Worm (Caenorhabditis elegans) whole organism, L4 larva: ENCODE measurements around the gene D2096.9.

ENCODE experiments used
- D1046.2 ChIP-seq: fragments of 200-800 bp; sonication (Bioruptor generic); IDR thresholded peaks from 2 replicates; pipeline ENCODE4 v1.3.6; 2022; ENCODE audit warnings: missing genetic modification characterization, missing compliant biosample characterization
- F26F4.8 ChIP-seq: fragments of 200-800 bp; sonication (Bioruptor generic); conservative IDR thresholded peaks from 2 replicates; pipeline ENCODE4 v1.3.6; 2022; ENCODE audit warnings: missing genetic modification characterization, missing compliant biosample characterization
- F37D6.2 ChIP-seq: sonication (generic microtip); optimal IDR thresholded peaks from 2 replicates; lab custom pipeline; 2016; ENCODE audit warnings: mild to moderate bottlenecking, missing genetic modification characterization, missing compliant biosample characterization
- F44E2.7 ChIP-seq: fragments of 200-800 bp; sonication (Bioruptor generic); IDR thresholded peaks from 2 replicates; pipeline ENCODE4 v2.1.2; 2022; ENCODE audit warnings: missing genetic modification characterization, missing compliant biosample characterization
- Y105C5A.15 ChIP-seq: fragments of 200-800 bp; sonication (Bioruptor generic); IDR thresholded peaks from 2 replicates; pipeline ENCODE4 v1.3.6; 2022; ENCODE audit warnings: missing genetic modification characterization, missing compliant biosample characterization
- ZK337.2 ChIP-seq: fragments of 200-800 bp; sonication (Bioruptor generic); IDR thresholded peaks from 2 replicates; pipeline ENCODE4 v1.3.6; 2022; ENCODE audit warnings: missing genetic modification reagents, missing genetic modification characterization, missing compliant biosample characterization
- ZK546.5 ChIP-seq, 2 experiments: sonication (generic microtip); optimal IDR thresholded peaks; 2 replicates each; lab custom pipeline; 2017; ENCODE audit warnings: missing biosample characterization in 2 of 2, missing genetic modification characterization in 2 of 2
- arid-1 ChIP-seq: fragments of 200-800 bp; sonication (Bioruptor generic); conservative IDR thresholded peaks from 2 replicates; pipeline ENCODE4 v1.3.6; 2022; ENCODE audit warnings: missing genetic modification reagents, missing genetic modification characterization, missing compliant biosample characterization
- ceh-82 ChIP-seq: sonication (generic microtip); optimal IDR thresholded peaks from 2 replicates; lab custom pipeline; 2017; ENCODE audit warnings: missing biosample characterization, missing genetic modification characterization
- ces-1 ChIP-seq: fragments of 150-350 bp; sonication (generic microtip); optimal IDR thresholded peaks from 4 replicates; lab custom pipeline; 2014; ENCODE audit warnings: missing biosample characterization, missing genetic modification reagents, missing genetic modification characterization
- daf-8 ChIP-seq: fragments of 200-800 bp; sonication (Bioruptor generic); IDR thresholded peaks from 2 replicates; pipeline ENCODE4 v1.3.6; 2022; ENCODE audit warnings: missing genetic modification characterization, missing compliant biosample characterization
- dmd-8 ChIP-seq: fragments of 200-800 bp; sonication (Bioruptor generic); IDR thresholded peaks from 2 replicates; pipeline ENCODE4 v1.3.6; 2022; ENCODE audit warnings: missing genetic modification characterization, missing compliant biosample characterization
- dpl-1 ChIP-seq: fragments of 150-350 bp; optimal IDR thresholded peaks from 2 replicates; lab custom pipeline; 2014; ENCODE audit warnings: missing biosample characterization, missing genetic modification reagents, missing genetic modification characterization
- duxl-1 ChIP-seq: sonication (generic microtip); optimal IDR thresholded peaks from 2 replicates; lab custom pipeline; 2016; ENCODE audit warnings: mild to moderate bottlenecking, missing genetic modification characterization, moderate library complexity, missing compliant biosample characterization; ENCODE audit not compliant: poor library complexity
- egl-43 ChIP-seq: fragments of 200-800 bp; sonication (Bioruptor generic); IDR thresholded peaks from 2 replicates; pipeline ENCODE4 v1.3.6; 2022; ENCODE audit warnings: missing genetic modification reagents, missing genetic modification characterization, missing compliant biosample characterization
- hif-1 ChIP-seq, 2 experiments: sonication (generic microtip); optimal IDR thresholded peaks; 2 replicates each; lab custom pipeline; 2016 to 2017; ENCODE audit warnings: missing compliant biosample characterization in 2 of 2, missing genetic modification characterization in 2 of 2, missing genetic modification reagents in 2 of 2, missing genotype in 2 of 2, mild to moderate bottlenecking in 1 of 2
- hlh-30 ChIP-seq: sonication (generic microtip); optimal IDR thresholded peaks from 2 replicates; lab custom pipeline; 2017; ENCODE audit warnings: antibody characterized with exemption, mild to moderate bottlenecking, missing genetic modification characterization, missing compliant biosample characterization; ENCODE audit not compliant: insufficient read depth
- hmg-1.1 ChIP-seq: fragments of 200-800 bp; sonication (Bioruptor generic); IDR thresholded peaks from 2 replicates; pipeline ENCODE4 v1.3.6; 2022; ENCODE audit warnings: missing genetic modification reagents, missing genetic modification characterization, missing compliant biosample characterization
- lim-7 ChIP-seq: fragments of 200-800 bp; sonication (Bioruptor generic); IDR thresholded peaks from 2 replicates; pipeline ENCODE4 v1.3.6; 2022; ENCODE audit warnings: missing genetic modification characterization, missing compliant biosample characterization
- lin-1 ChIP-seq: fragments of 200-800 bp; sonication (Bioruptor generic); IDR thresholded peaks from 2 replicates; pipeline ENCODE4 v1.3.6; 2022; ENCODE audit warnings: missing genetic modification reagents, missing genetic modification characterization, missing compliant biosample characterization
- lin-15B ChIP-seq: fragments of 150-350 bp; sonication (generic microtip); optimal IDR thresholded peaks from 3 replicates; lab custom pipeline; 2014; ENCODE audit warnings: missing biosample characterization, missing genetic modification characterization
- lin-38 ChIP-seq: fragments of 200-800 bp; sonication (Bioruptor generic); IDR thresholded peaks from 2 replicates; pipeline ENCODE4 v1.3.6; 2022; ENCODE audit warnings: missing genetic modification reagents, missing genetic modification characterization, missing compliant biosample characterization
- lin-39 ChIP-seq: fragments of 150-350 bp; optimal IDR thresholded peaks from 2 replicates; lab custom pipeline; 2014; ENCODE audit warnings: missing biosample characterization, missing genetic modification reagents, missing genetic modification characterization
- lir-3 ChIP-seq: sonication (generic microtip); optimal IDR thresholded peaks from 2 replicates; lab custom pipeline; 2016; ENCODE audit warnings: mild to moderate bottlenecking, missing genetic modification characterization, missing compliant biosample characterization
- lsy-2 ChIP-seq, 2 experiments: fragments of 150-350 bp in 1 of 2; sonication (generic microtip) in 1 of 2; optimal IDR thresholded peaks; 2 replicates each; lab custom pipeline; 2014 to 2017; ENCODE audit warnings: missing biosample characterization in 2 of 2, missing genetic modification characterization in 2 of 2
- mdl-1 ChIP-seq, 2 experiments: fragments of 150-350 bp in 1 of 2; sonication (generic microtip) in 1 of 2; optimal IDR thresholded peaks; 2 replicates each; lab custom pipeline; 2014 to 2017; ENCODE audit warnings: missing biosample characterization in 2 of 2, missing genetic modification characterization in 2 of 2
- mxl-3 ChIP-seq: fragments of 200-800 bp; sonication (Bioruptor generic); optimal IDR thresholded peaks from 2 replicates; lab custom pipeline; 2018; ENCODE audit warnings: mild to moderate bottlenecking, missing genetic modification characterization, missing compliant biosample characterization
- nhr-10 ChIP-seq: fragments of 150-350 bp; optimal IDR thresholded peaks from 2 replicates; lab custom pipeline; 2014; ENCODE audit warnings: missing biosample characterization, missing genetic modification characterization
- nhr-102 ChIP-seq: sonication (generic microtip); optimal IDR thresholded peaks from 2 replicates; lab custom pipeline; 2016; ENCODE audit warnings: mild to moderate bottlenecking, missing genetic modification characterization, moderate library complexity, missing compliant biosample characterization
- nhr-11 ChIP-seq: fragments of 150-350 bp; optimal IDR thresholded peaks from 2 replicates; lab custom pipeline; 2014; ENCODE audit warnings: missing biosample characterization, missing genetic modification characterization
- nhr-237 ChIP-seq: sonication (generic microtip); optimal IDR thresholded peaks from 2 replicates; lab custom pipeline; 2017; ENCODE audit warnings: missing biosample characterization, missing genetic modification characterization
- nhr-41 ChIP-seq: fragments of 200-800 bp; sonication (Bioruptor generic); IDR thresholded peaks from 2 replicates; pipeline ENCODE4 v1.3.6; 2022; ENCODE audit warnings: missing genetic modification reagents, missing genetic modification characterization, missing compliant biosample characterization
- nhr-48 ChIP-seq: sonication (generic microtip); optimal IDR thresholded peaks from 2 replicates; lab custom pipeline; 2016; ENCODE audit warnings: mild to moderate bottlenecking, missing genetic modification characterization, missing compliant biosample characterization
- nhr-76 ChIP-seq: fragments of 150-350 bp; optimal IDR thresholded peaks from 2 replicates; lab custom pipeline; 2014; ENCODE audit warnings: missing biosample characterization, missing genetic modification characterization
- nhr-77 ChIP-seq: fragments of 150-350 bp; optimal IDR thresholded peaks from 2 replicates; lab custom pipeline; 2014; ENCODE audit warnings: missing biosample characterization, missing genetic modification characterization
- pha-4 ChIP-seq, 2 experiments: fragments of 150-350 bp in 1 of 2; fragments of 200-800 bp in 1 of 2; sonication (Bioruptor generic) in 1 of 2; IDR thresholded peaks in 1 of 2; optimal IDR thresholded peaks in 1 of 2; 2 replicates each; pipeline versions ENCODE4 v1.3.6 to Lab custom; 2014 to 2022; ENCODE audit warnings: missing genetic modification characterization in 2 of 2, missing genetic modification reagents in 2 of 2, missing biosample characterization in 1 of 2, missing compliant biosample characterization in 1 of 2
- php-3 ChIP-seq: fragments of 200-800 bp; sonication (Bioruptor generic); IDR thresholded peaks from 2 replicates; pipeline ENCODE4 v1.3.6; 2022; ENCODE audit warnings: missing genetic modification reagents, missing genetic modification characterization, missing compliant biosample characterization
- saeg-2 ChIP-seq: fragments of 200-800 bp; sonication (Bioruptor generic); IDR thresholded peaks from 2 replicates; pipeline ENCODE4 v1.3.6; 2022; ENCODE audit warnings: missing genetic modification reagents, missing genetic modification characterization, missing compliant biosample characterization
- skn-1 ChIP-seq: fragments of 150-350 bp; optimal IDR thresholded peaks from 2 replicates; lab custom pipeline; 2014; ENCODE audit warnings: missing biosample characterization, missing genetic modification characterization
- spr-1 ChIP-seq: sonication (generic microtip); optimal IDR thresholded peaks from 2 replicates; lab custom pipeline; 2016; ENCODE audit warnings: mild to moderate bottlenecking, missing genetic modification characterization, missing compliant biosample characterization
- tra-1 ChIP-seq: fragments of 200-800 bp; sonication (Bioruptor generic); IDR thresholded peaks from 2 replicates; pipeline ENCODE4 v1.3.6; 2022; ENCODE audit warnings: missing genetic modification reagents, missing genetic modification characterization, missing compliant biosample characterization
- unc-62 ChIP-seq, 3 experiments: fragments of 150-350 bp in 1 of 3; sonication (generic microtip); optimal IDR thresholded peaks in 2 of 3; peaks in 1 of 3; 1 replicate in 1 of 3; 2 replicates in 2 of 3; lab custom pipeline; 2014 to 2017; ENCODE audit warnings: missing biosample characterization in 3 of 3, missing genetic modification characterization in 3 of 3, missing genetic modification reagents in 3 of 3, missing genotype in 1 of 3
- zag-1 ChIP-seq: fragments of 150-350 bp; optimal IDR thresholded peaks from 2 replicates; lab custom pipeline; 2014; ENCODE audit warnings: missing biosample characterization, missing genetic modification characterization
- ztf-11 ChIP-seq: fragments of 150-350 bp; optimal IDR thresholded peaks from 2 replicates; lab custom pipeline; 2014; ENCODE audit warnings: missing biosample characterization, missing genetic modification characterization
- ztf-7 ChIP-seq: fragments of 150-350 bp; optimal IDR thresholded peaks from 2 replicates; lab custom pipeline; 2014; ENCODE audit warnings: missing biosample characterization, missing genetic modification characterization

Gene D2096.9

DNA sequence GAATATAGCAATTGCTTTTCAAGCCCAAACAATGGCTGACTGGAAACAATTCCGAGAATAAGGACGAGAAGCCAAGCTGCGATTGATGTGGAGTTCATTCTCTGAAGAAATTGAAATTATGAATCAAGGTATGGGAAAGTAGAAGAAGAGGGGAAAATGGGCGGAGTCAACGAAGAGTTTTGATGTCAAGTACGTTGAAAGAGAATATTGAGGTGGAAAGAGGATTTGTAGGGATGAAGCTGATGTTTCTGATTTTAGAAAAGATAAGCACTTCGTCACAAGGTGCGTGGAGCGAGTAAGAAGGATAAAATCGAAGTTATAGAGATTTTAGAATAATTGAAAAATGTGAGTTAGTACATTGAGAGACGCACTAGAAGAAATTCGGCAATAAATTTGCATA, at the start of gene D2096.9:
Gene D2096.9, minus strand, starts transcription at position 101 of the 400 bp plus-strand sequence.
- TF ChIP-seq lin-15B: no peak
- peak in 1 of 2 experiments; percentile 52 for TF ChIP-seq unc-62 (GFP tag; optimal IDR thresholded peaks at IDR 0.05 in 1 of 2; lab: Kevin White, UChicago)
- TF ChIP-seq unc-62 (tag; optimal IDR thresholded peaks at IDR 0.05; lab: Kevin White, UChicago): no peak
- TF ChIP-seq nhr-237: no peak

ce11 chrIV:8431567-8432458, 49.2 kb upstream of the D2096.9 start:
- peak; percentile 78; the same call in 1 of the 2 replicates for TF ChIP-seq saeg-2 (GFP tag; lab: Robert Waterston, UW)
- TF ChIP-seq nhr-10 (tag; lab: Kevin White, UChicago): no peak
- 0 out of 2 replicates have a peak, but pooled peaks have one; percentile 11 for TF ChIP-seq nhr-41 (GFP tag; lab: Robert Waterston, UW)
- TF ChIP-seq nhr-77 (tag; lab: Kevin White, UChicago): no peak
- TF ChIP-seq lim-7 (GFP tag; lab: Robert Waterston, UW): no peak; the same call in 1 of the 2 replicates
- peak; percentile 71; the same call in 1 of the 2 replicates for TF ChIP-seq D1046.2 (GFP tag; lab: Robert Waterston, UW)
- TF ChIP-seq php-3 (GFP tag; lab: Robert Waterston, UW): peak; percentile 65
- peak; percentile 78 for TF ChIP-seq hmg-1.1 (GFP tag; lab: Robert Waterston, UW)
- TF ChIP-seq lin-38 (GFP tag; lab: Robert Waterston, UW): peak; percentile 53
- TF ChIP-seq lsy-2 (tag; optimal IDR thresholded peaks at IDR 0.05; lab: Kevin White, UChicago): peak; percentile 62 to 89
- TF ChIP-seq nhr-11 (tag; lab: Kevin White, UChicago): peak; percentile 51
- no peak for TF ChIP-seq nhr-76 (tag; lab: Kevin White, UChicago)
- TF ChIP-seq tra-1: peak; percentile 34; the same call in 1 of the 2 replicates
- TF ChIP-seq duxl-1 (tag; lab: Kevin White, UChicago): peak; percentile 49
- peak; percentile 93 for TF ChIP-seq mxl-3 (GFP tag; lab: Kevin White, UChicago)
- no peak for TF ChIP-seq nhr-48 (tag; lab: Kevin White, UChicago)
- peak; percentile 24 for TF ChIP-seq nhr-102 (tag; lab: Kevin White, UChicago)
- TF ChIP-seq lin-39 (tag; lab: Kevin White, UChicago): peak; percentile 73
- peak in 1 of 2 experiments; percentile 93 for TF ChIP-seq unc-62 (GFP tag; optimal IDR thresholded peaks at IDR 0.05 in 1 of 2; lab: Kevin White, UChicago)
- TF ChIP-seq unc-62 (tag; optimal IDR thresholded peaks at IDR 0.05; lab: Kevin White, UChicago): peak; percentile 15
- peak; percentile 95 for TF ChIP-seq Y105C5A.15 (GFP tag; lab: Robert Waterston, UW)
- TF ChIP-seq ZK337.2 (GFP tag; lab: Robert Waterston, UW): no peak
- TF ChIP-seq arid-1 (GFP tag; lab: Robert Waterston, UW): peak; percentile 82
- TF ChIP-seq ztf-11: no peak
- peak in 1 of 2 experiments; percentile 29 for TF ChIP-seq hif-1 (tag; optimal IDR thresholded peaks at IDR 0.05; lab: Kevin White, UChicago)
- peak; percentile 70 for TF ChIP-seq lin-1 (GFP tag; lab: Robert Waterston, UW)
- no peak for TF ChIP-seq lir-3 (tag; lab: Kevin White, UChicago)
- peak; percentile 61 to 91 for TF ChIP-seq mdl-1 (tag; optimal IDR thresholded peaks at IDR 0.05; lab: Kevin White, UChicago)
- no peak for TF ChIP-seq skn-1
- peak; percentile 60 for TF ChIP-seq pha-4 (GFP tag; IDR thresholded peaks at IDR 0.05; lab: Robert Waterston, UW)
- TF ChIP-seq pha-4 (tag; optimal IDR thresholded peaks at IDR 0.05; lab: Kevin White, UChicago): peak; percentile 10
- TF ChIP-seq zag-1 (tag; lab: Kevin White, UChicago): no peak
- TF ChIP-seq ceh-82: no peak
- no peak for TF ChIP-seq F44E2.7 (GFP tag; lab: Robert Waterston, UW)
- no peak for TF ChIP-seq ces-1 (GFP tag; lab: Kevin White, UChicago)
- TF ChIP-seq spr-1 (tag; lab: Kevin White, UChicago): peak; percentile 49
- no peak for TF ChIP-seq ztf-7 (tag; lab: Kevin White, UChicago)
- TF ChIP-seq hlh-30 (tag; lab: Kevin White, UChicago): peak; percentile 97
- peak; percentile 32 for TF ChIP-seq dpl-1 (GFP tag; lab: Kevin White, UChicago)
- TF ChIP-seq egl-43 (GFP tag; lab: Robert Waterston, UW): peak; percentile 73
- TF ChIP-seq F26F4.8: no peak
- peak; percentile 20 for TF ChIP-seq F37D6.2 (tag; lab: Kevin White, UChicago)
- TF ChIP-seq ZK546.5 (tag; optimal IDR thresholded peaks at IDR 0.05; lab: Kevin White, UChicago): no peak
- no peak for TF ChIP-seq daf-8 (GFP tag; lab: Robert Waterston, UW)
- TF ChIP-seq dmd-8 (GFP tag; lab: Robert Waterston, UW): peak; percentile 73
